Fruit fly (Drosophila melanogaster) whole organism, embryonic: Measurements from ENCODE around the gene Dhpr.

Source experiments
- CG11247 ChIP-seq: fragments of 200-800 bp; sonication (Bioruptor generic); IDR thresholded peaks from 2 replicates; pipeline ENCODE4 v1.3.6; 2022; ENCODE audit warnings: missing biosample characterization, missing genetic modification characterization
- CG12219 ChIP-seq: fragments of 200-800 bp; sonication (Bioruptor generic); optimal IDR thresholded peaks from 3 replicates; lab custom pipeline; 2018; ENCODE audit warnings: missing biosample characterization, mild to moderate bottlenecking, missing genetic modification characterization
- CG12391 ChIP-seq: fragments of 200-800 bp; sonication (Bioruptor generic); optimal IDR thresholded peaks from 3 replicates; lab custom pipeline; 2018; ENCODE audit warnings: missing biosample characterization, mild to moderate bottlenecking, missing genetic modification characterization, moderate library complexity
- CG12744 ChIP-seq: fragments of 200-800 bp; sonication (Bioruptor generic); optimal IDR thresholded peaks from 2 replicates; lab custom pipeline; 2016; ENCODE audit warnings: missing biosample characterization, missing genetic modification characterization
- CG13296 ChIP-seq: fragments of 200-800 bp; sonication (Bioruptor generic); optimal IDR thresholded peaks from 3 replicates; lab custom pipeline; 2018; ENCODE audit warnings: missing biosample characterization, mild to moderate bottlenecking, missing genetic modification characterization
- CG14860 ChIP-seq: fragments of 200-800 bp; sonication (Bioruptor generic); IDR thresholded peaks from 3 replicates; pipeline ENCODE4 v1.3.6; 2022; ENCODE audit warnings: missing biosample characterization, missing genetic modification characterization; ENCODE audit not compliant: partially characterized antibody
- CG15514 ChIP-seq: fragments of 200-800 bp; sonication (Bioruptor generic); optimal IDR thresholded peaks from 3 replicates; lab custom pipeline; 2017; ENCODE audit warnings: missing biosample characterization, missing genetic modification characterization, mild to moderate bottlenecking, moderate library complexity, missing genetic modification reagents
- CG2678 ChIP-seq: fragments of 200-800 bp; sonication (Bioruptor generic); optimal IDR thresholded peaks from 3 replicates; lab custom pipeline; 2019; ENCODE audit warnings: missing biosample characterization, mild to moderate bottlenecking, missing genetic modification characterization, moderate library complexity
- CG34376 ChIP-seq: fragments of 200-800 bp; sonication (Bioruptor generic); optimal IDR thresholded peaks from 2 replicates; lab custom pipeline; 2018; ENCODE audit warnings: missing biosample characterization, mild to moderate bottlenecking, missing genetic modification characterization
- CG42726 ChIP-seq: fragments of 200-800 bp; sonication (Bioruptor generic); IDR thresholded peaks from 2 replicates; pipeline ENCODE4 v1.3.6; 2022; ENCODE audit warnings: missing biosample characterization, missing genetic modification characterization; ENCODE audit not compliant: partially characterized antibody
- CG5180 ChIP-seq: fragments of 200-800 bp; sonication (Bioruptor generic); optimal IDR thresholded peaks from 3 replicates; lab custom pipeline; 2017; ENCODE audit warnings: missing biosample characterization, missing genetic modification characterization, mild to moderate bottlenecking, moderate library complexity, missing genetic modification reagents
- CG6654 ChIP-seq: fragments of 200-800 bp; sonication (Bioruptor generic); optimal IDR thresholded peaks from 2 replicates; lab custom pipeline; 2017; ENCODE audit warnings: missing biosample characterization, mild to moderate bottlenecking, missing genetic modification characterization
- CG7556 ChIP-seq: fragments of 200-800 bp; sonication (Bioruptor generic); optimal IDR thresholded peaks from 2 replicates; lab custom pipeline; 2017; ENCODE audit warnings: missing biosample characterization, mild to moderate bottlenecking, missing genetic modification characterization
- CG7987 ChIP-seq: fragments of 200-800 bp; sonication (Bioruptor generic); optimal IDR thresholded peaks from 2 replicates; lab custom pipeline; 2018; ENCODE audit warnings: missing biosample characterization, mild to moderate bottlenecking, missing genetic modification characterization, moderate library complexity
- CTCF ChIP-seq: fragments of 200-800 bp; sonication (Bioruptor generic); optimal IDR thresholded peaks from 2 replicates; lab custom pipeline; 2017; ENCODE audit warnings: missing biosample characterization, mild to moderate bottlenecking, missing genetic modification characterization, moderate library complexity
- CrebB ChIP-seq: fragments of 200-800 bp; sonication (Bioruptor generic); optimal IDR thresholded peaks from 3 replicates; lab custom pipeline; 2018; ENCODE audit warnings: missing biosample characterization, mild to moderate bottlenecking, missing genetic modification characterization
- Fer1 ChIP-seq: fragments of 200-800 bp; sonication (Bioruptor generic); optimal IDR thresholded peaks from 2 replicates; lab custom pipeline; 2017; ENCODE audit warnings: missing biosample characterization, mild to moderate bottlenecking, missing genetic modification characterization
- GATAe ChIP-seq: fragments of 200-800 bp; sonication (Bioruptor generic); conservative IDR thresholded peaks from 2 replicates; pipeline ENCODE4 v1.3.6; 2022; ENCODE audit warnings: missing biosample characterization, missing genetic modification characterization
- Hey ChIP-seq: fragments of 200-800 bp; sonication (Bioruptor generic); optimal IDR thresholded peaks from 3 replicates; lab custom pipeline; 2018; ENCODE audit warnings: missing biosample characterization, mild to moderate bottlenecking, missing genetic modification characterization
- HmgZ ChIP-seq: fragments of 200-800 bp; sonication (Bioruptor generic); optimal IDR thresholded peaks from 2 replicates; lab custom pipeline; 2018; ENCODE audit warnings: missing biosample characterization, mild to moderate bottlenecking, missing genetic modification characterization
- Med ChIP-seq: fragments of 200-800 bp; sonication (Bioruptor generic); peaks from one replicate; lab custom pipeline; 2016; ENCODE audit warnings: missing biosample characterization, missing genetic modification characterization, mild to moderate bottlenecking, inconsistent platforms, moderate library complexity
- Pdp1 ChIP-seq, 2 experiments: fragments of 200-800 bp; sonication (Bioruptor generic); optimal IDR thresholded peaks; 3 replicates each; lab custom pipeline; 2016; ENCODE audit warnings: missing biosample characterization in 2 of 2, missing genetic modification characterization in 2 of 2, mild to moderate bottlenecking in 1 of 2, moderate library complexity in 1 of 2
- Ravus ChIP-seq: fragments of 200-800 bp; sonication (Bioruptor generic); IDR thresholded peaks from 2 replicates; pipeline ENCODE4 v1.3.6; 2022; ENCODE audit warnings: missing biosample characterization, missing genetic modification characterization
- Side ChIP-seq: fragments of 200-800 bp; sonication (Bioruptor generic); optimal IDR thresholded peaks from 2 replicates; lab custom pipeline; 2016; ENCODE audit warnings: missing biosample characterization, missing genetic modification characterization
- Xbp1 ChIP-seq: fragments of 200-800 bp; sonication (Bioruptor generic); optimal IDR thresholded peaks from 3 replicates; lab custom pipeline; 2016; ENCODE audit warnings: missing biosample characterization, mild to moderate bottlenecking, missing genetic modification characterization
- Xrp1 ChIP-seq: fragments of 200-800 bp; sonication (Bioruptor generic); IDR thresholded peaks from 2 replicates; pipeline ENCODE4 v1.3.6; 2022; ENCODE audit warnings: missing biosample characterization, missing genetic modification characterization
- bbx ChIP-seq: fragments of 200-800 bp; sonication (Bioruptor generic); IDR thresholded peaks from 2 replicates; pipeline ENCODE4 v1.3.6; 2022; ENCODE audit warnings: missing biosample characterization, missing genetic modification characterization; ENCODE audit not compliant: partially characterized antibody
- cg ChIP-seq: fragments of 200-800 bp; sonication (Bioruptor generic); optimal IDR thresholded peaks from 3 replicates; lab custom pipeline; 2019; ENCODE audit warnings: missing biosample characterization, mild to moderate bottlenecking, missing genetic modification characterization, moderate library complexity
- chinmo ChIP-seq: fragments of 200-800 bp; sonication (Bioruptor generic); IDR thresholded peaks from 4 replicates; pipeline ENCODE4 v1.3.6; 2022; ENCODE audit warnings: missing biosample characterization, missing genetic modification characterization; ENCODE audit not compliant: partially characterized antibody
- ci ChIP-seq: fragments of 200-800 bp; sonication (Bioruptor generic); IDR thresholded peaks from 3 replicates; pipeline ENCODE4 v1.3.6; 2022; ENCODE audit warnings: missing biosample characterization, missing genetic modification characterization
- cwo ChIP-seq: fragments of 200-800 bp; sonication (Bioruptor generic); optimal IDR thresholded peaks from 3 replicates; lab custom pipeline; 2017; ENCODE audit warnings: missing biosample characterization, missing genetic modification characterization, mild to moderate bottlenecking, moderate library complexity, missing genetic modification reagents
- dmrt11E ChIP-seq: fragments of 200-800 bp; sonication (Bioruptor generic); optimal IDR thresholded peaks from 3 replicates; lab custom pipeline; 2018; ENCODE audit warnings: missing biosample characterization, mild to moderate bottlenecking, missing genetic modification characterization, moderate library complexity
- exex ChIP-seq: fragments of 200-800 bp; sonication (Bioruptor generic); optimal IDR thresholded peaks from 4 replicates; lab custom pipeline; 2018; ENCODE audit warnings: missing biosample characterization, mild to moderate bottlenecking, missing genetic modification characterization, moderate library complexity
- hbn ChIP-seq: fragments of 200-800 bp; sonication (Bioruptor generic); IDR thresholded peaks from 2 replicates; pipeline ENCODE4 v1.3.6; 2022; ENCODE audit warnings: missing biosample characterization, missing genetic modification characterization; ENCODE audit not compliant: partially characterized antibody
- kay ChIP-seq: fragments of 200-800 bp; sonication (Bioruptor generic); optimal IDR thresholded peaks from 2 replicates; lab custom pipeline; 2016; ENCODE audit warnings: missing biosample characterization, missing genetic modification characterization
- mirr ChIP-seq: fragments of 200-800 bp; sonication (Bioruptor generic); optimal IDR thresholded peaks from 3 replicates; lab custom pipeline; 2018; ENCODE audit warnings: missing biosample characterization, mild to moderate bottlenecking, missing genetic modification characterization
- nom ChIP-seq: fragments of 200-800 bp; sonication (Bioruptor generic); optimal IDR thresholded peaks from 2 replicates; lab custom pipeline; 2017; ENCODE audit warnings: missing biosample characterization, missing genetic modification characterization, mild to moderate bottlenecking, moderate library complexity, missing genetic modification reagents
- org-1 ChIP-seq: fragments of 200-800 bp; sonication (Bioruptor generic); optimal IDR thresholded peaks from 2 replicates; lab custom pipeline; 2017; ENCODE audit warnings: missing biosample characterization, missing genetic modification characterization
- otp ChIP-seq: fragments of 200-800 bp; sonication (Bioruptor generic); IDR thresholded peaks from 3 replicates; pipeline ENCODE4, ENCODE4 v1.3.6; 2022; ENCODE audit warnings: missing biosample characterization, missing genetic modification characterization
- pan ChIP-seq, 4 experiments: fragments of >200 bp in 3 of 4; fragments of 200-800 bp in 1 of 4; sonication (Bioruptor generic) in 1 of 4; optimal IDR thresholded peaks in 3 of 4; IDR thresholded peaks in 1 of 4; 2 replicates each; pipeline versions ENCODE4 v1.3.6 to Lab custom; 2017 to 2022; ENCODE audit warnings: missing biosample characterization in 2 of 4, missing genetic modification characterization in 2 of 4, mixed read lengths in 1 of 4
- run ChIP-seq: fragments of 200-800 bp; sonication (Bioruptor generic); optimal IDR thresholded peaks from 3 replicates; lab custom pipeline; 2018; ENCODE audit warnings: missing biosample characterization, mild to moderate bottlenecking, missing genetic modification characterization
- sd ChIP-seq: fragments of 200-800 bp; sonication (Bioruptor generic); optimal IDR thresholded peaks from 3 replicates; lab custom pipeline; 2018; ENCODE audit warnings: missing biosample characterization, mild to moderate bottlenecking, missing genetic modification characterization, moderate library complexity
- so ChIP-seq: fragments of 200-800 bp; sonication (Bioruptor generic); IDR thresholded peaks from 3 replicates; pipeline ENCODE4 v1.3.6; 2022; ENCODE audit warnings: missing biosample characterization, missing genetic modification characterization
- sqz ChIP-seq: fragments of 200-800 bp; sonication (Bioruptor generic); optimal IDR thresholded peaks from 3 replicates; lab custom pipeline; 2018; ENCODE audit warnings: missing biosample characterization, mild to moderate bottlenecking, missing genetic modification characterization
- sug ChIP-seq: fragments of 200-800 bp; optimal IDR thresholded peaks from 2 replicates; lab custom pipeline; 2019; ENCODE audit warnings: missing biosample characterization, mild to moderate bottlenecking, missing genetic modification characterization, moderate library complexity
- tx ChIP-seq: fragments of 200-800 bp; sonication (Bioruptor generic); optimal IDR thresholded peaks from 2 replicates; lab custom pipeline; 2016; ENCODE audit warnings: missing biosample characterization, missing genetic modification characterization
- usp ChIP-seq: fragments of >200 bp; optimal IDR thresholded peaks from 2 replicates; lab custom pipeline; 2017; ENCODE audit warnings: missing biosample characterization, missing genetic modification characterization

Gene Dhpr

dm6 chr3L:9094980-9095425 is 39.4 kb upstream of the Dhpr start (continued):
- TF ChIP-seq CG12391 (tag; lab: Kevin White, UChicago) (no peak), CG12219 (GFP tag; lab: Kevin White, UChicago) (no peak), CG15514 (peak; percentile 29), HmgZ (tag; lab: Kevin White, UChicago) (peak; percentile 79), otp (GFP tag; lab: Robert Waterston, UW) (no peak), GATAe (GFP tag; lab: Robert Waterston, UW) (peak; percentile 57), CG13296 (GFP tag; lab: Kevin White, UChicago) (peak; percentile 38), CG2678 (peak; percentile 0), Pdp1 (GFP tag; optimal IDR thresholded peaks at IDR 0.05; lab: Kevin White, UChicago) (peak in 1 of 2 experiments; percentile 57), kay (GFP tag; lab: Kevin White, UChicago) (peak; percentile 66), Xbp1 (GFP tag; lab: Kevin White, UChicago) (no peak), Side (no peak), nom (GFP tag; lab: Kevin White, UChicago) (no peak), Med (GFP tag; lab: Kevin White, UChicago) (peak; percentile 37), CTCF (peak; percentile 61), dmrt11E (tag; lab: Kevin White, UChicago) (no peak), CG14860 (GFP tag; lab: Robert Waterston, UW) (no peak), sd (tag; lab: Kevin White, UChicago) (peak; percentile 70), CG12744 (GFP tag; lab: Kevin White, UChicago) (no peak), CG42726 (GFP tag; lab: Robert Waterston, UW) (no peak), cg (GFP tag; lab: Kevin White, UChicago) (peak; percentile 48), ci (GFP tag; lab: Robert Waterston, UW) (peak; percentile 33; the same call in 1 of the 3 replicates), CG5180 (peak; percentile 89), Xrp1 (GFP tag; lab: Robert Waterston, UW) (0 out of 2 replicates have a peak, but pooled peaks have one; percentile 4)

- TF ChIP-seq exex (tag; lab: Kevin White, UChicago): peak; percentile 45
- peak; percentile 21 for TF ChIP-seq CrebB (tag; lab: Kevin White, UChicago)
- TF ChIP-seq sug (tag; lab: Kevin White, UChicago): peak; percentile 94
- TF ChIP-seq cwo (GFP tag; lab: Kevin White, UChicago): peak; percentile 18
- TF ChIP-seq CG7987: peak; percentile 86
- TF ChIP-seq sqz (GFP tag; lab: Kevin White, UChicago): peak; percentile 43
- TF ChIP-seq mirr (GFP tag; lab: Kevin White, UChicago): peak; percentile 59
- 0 out of 2 replicates have a peak, but pooled peaks have one; percentile 5 for TF ChIP-seq CG11247
- no peak for TF ChIP-seq so
- TF ChIP-seq Fer1 (GFP tag; lab: Kevin White, UChicago): peak; percentile 0
- no peak for TF ChIP-seq usp (GFP tag; lab: Kevin White, UChicago)
- TF ChIP-seq CG34376 (GFP tag; lab: Kevin White, UChicago): peak; percentile 12
- TF ChIP-seq ci (GFP tag; lab: Robert Waterston, UW): peak; percentile 22; the same call in 1 of the 3 replicates
- no peak for TF ChIP-seq HmgZ (tag; lab: Kevin White, UChicago)
- no peak for TF ChIP-seq CG6654 (GFP tag; lab: Kevin White, UChicago)
- no peak for TF ChIP-seq hbn (GFP tag; lab: Robert Waterston, UW)
- TF ChIP-seq pan (optimal IDR thresholded peaks at IDR 0.05; lab: Kevin White, UChicago): no peak
- TF ChIP-seq pan (GFP tag; optimal IDR thresholded peaks at IDR 0.05 in 1 of 2, IDR thresholded peaks at IDR 0.05 in 1 of 2): no peak
- TF ChIP-seq CG2678: peak; percentile 6
- no peak for TF ChIP-seq CG7556 (GFP tag; lab: Kevin White, UChicago)
- TF ChIP-seq Hey (tag; lab: Kevin White, UChicago): peak; percentile 40
- TF ChIP-seq org-1: no peak
- TF ChIP-seq Med (GFP tag; lab: Kevin White, UChicago): peak; percentile 66
- no peak for TF ChIP-seq tx (GFP tag; lab: Kevin White, UChicago)
- no peak for TF ChIP-seq bbx (GFP tag; lab: Robert Waterston, UW)
- TF ChIP-seq run: peak; percentile 2
- TF ChIP-seq Ravus: no peak
- peak; percentile 80; the same call in 3 of the 4 replicates for TF ChIP-seq chinmo (GFP tag; lab: Robert Waterston, UW)
- TF ChIP-seq, all 482 proteins: peak for 16
Measured at dm6 chr3L:9095704-9096103, 38.7 kb upstream of the Dhpr start.
